Worm (Caenorhabditis elegans) whole organism, L1 larva: ENCODE data around the gene E01G6.2.
A peak's percentile ranks its signal among the peaks of the same experiment; 100 is the strongest.

ENCODE experiments used
- C04F5.9 ChIP-seq: sonication (generic microtip); optimal IDR thresholded peaks from 2 replicates; lab custom pipeline; 2016; ENCODE audit warnings: missing genetic modification characterization, missing compliant biosample characterization
- Y116A8C.19 ChIP-seq: sonication (generic microtip); optimal IDR thresholded peaks from 2 replicates; lab custom pipeline; 2016; ENCODE audit warnings: missing compliant biosample characterization, missing genetic modification characterization, borderline replicate concordance
- aha-1 ChIP-seq: fragments of 150-350 bp; optimal IDR thresholded peaks from 2 replicates; lab custom pipeline; 2014; ENCODE audit warnings: missing biosample characterization, missing genetic modification characterization
- alr-1 ChIP-seq: fragments of 200-800 bp; sonication (Bioruptor generic); optimal IDR thresholded peaks from 2 replicates; lab custom pipeline; 2018; ENCODE audit warnings: borderline replicate concordance, mild to moderate bottlenecking, missing genetic modification characterization, missing compliant biosample characterization
- ceh-63 ChIP-seq: fragments of 200-800 bp; sonication (Bioruptor generic); optimal IDR thresholded peaks from 2 replicates; lab custom pipeline; 2018; ENCODE audit warnings: mild to moderate bottlenecking, missing genetic modification characterization, missing compliant biosample characterization
- ceh-8 ChIP-seq: fragments of 200-800 bp; sonication (Bioruptor generic); optimal IDR thresholded peaks from 2 replicates; lab custom pipeline; 2018; ENCODE audit warnings: mild to moderate bottlenecking, missing genetic modification characterization, moderate library complexity, missing compliant biosample characterization
- ceh-82 ChIP-seq, 3 experiments: fragments of 150-350 bp in 1 of 3; sonication (generic microtip) in 2 of 3; optimal IDR thresholded peaks; 2 replicates each; lab custom pipeline; 2014 to 2017; ENCODE audit warnings: missing biosample characterization in 3 of 3, missing genetic modification characterization in 3 of 3
- dsc-1 ChIP-seq: sonication (generic microtip); optimal IDR thresholded peaks from 2 replicates; lab custom pipeline; 2016; ENCODE audit warnings: mild to moderate bottlenecking, missing genetic modification characterization, missing compliant biosample characterization
- efl-1 ChIP-seq, 4 experiments: fragments of 150-350 bp; optimal IDR thresholded peaks in 3 of 4; peaks in 1 of 4; 1 replicate in 1 of 4; 2 replicates in 3 of 4; lab custom pipeline; 2014; ENCODE audit warnings: missing biosample characterization in 2 of 4, missing genetic modification characterization in 2 of 4, missing genetic modification reagents in 2 of 4
- egl-13 ChIP-seq: sonication (generic microtip); optimal IDR thresholded peaks from 2 replicates; lab custom pipeline; 2016; ENCODE audit warnings: missing genotype, missing genetic modification reagents, missing genetic modification characterization, missing compliant biosample characterization
- egl-27 ChIP-seq, 2 experiments: fragments of 150-350 bp in 1 of 2; sonication (generic microtip); optimal IDR thresholded peaks; 3 replicates each; lab custom pipeline; 2017 to 2018; ENCODE audit warnings: missing biosample characterization in 2 of 2, missing genetic modification characterization in 2 of 2, missing genetic modification reagents in 2 of 2
- elt-3 ChIP-seq, 6 experiments: fragments of 150-350 bp in 1 of 6; sonication (generic microtip); optimal IDR thresholded peaks; 2 replicates each; lab custom pipeline; 2017 to 2018; ENCODE audit warnings: missing biosample characterization in 6 of 6, missing genetic modification characterization in 6 of 6, inconsistent platforms in 1 of 6
- fkh-4 ChIP-seq: sonication (generic microtip); optimal IDR thresholded peaks from 2 replicates; lab custom pipeline; 2016; ENCODE audit warnings: missing compliant biosample characterization, missing genetic modification characterization, borderline replicate concordance
- fkh-8 ChIP-seq: sonication (generic microtip); optimal IDR thresholded peaks from 2 replicates; lab custom pipeline; 2016; ENCODE audit warnings: mild to moderate bottlenecking, missing genetic modification characterization, missing compliant biosample characterization
- fos-1 ChIP-seq: fragments of 150-350 bp; optimal IDR thresholded peaks from 2 replicates; lab custom pipeline; 2014; ENCODE audit warnings: missing biosample characterization, missing genetic modification characterization
- hlh-17 ChIP-seq: fragments of 200-800 bp; sonication (Bioruptor generic); optimal IDR thresholded peaks from 2 replicates; lab custom pipeline; 2018; ENCODE audit warnings: missing genetic modification characterization, mild to moderate bottlenecking, missing compliant biosample characterization, moderate library complexity, borderline replicate concordance
- hlh-4 ChIP-seq: sonication (generic microtip); optimal IDR thresholded peaks from 2 replicates; lab custom pipeline; 2016; ENCODE audit warnings: mild to moderate bottlenecking, missing genetic modification characterization, missing compliant biosample characterization
- irx-1 ChIP-seq: sonication (generic microtip); optimal IDR thresholded peaks from 2 replicates; lab custom pipeline; 2016; ENCODE audit warnings: missing genetic modification characterization, missing compliant biosample characterization
- isw-1 ChIP-seq: fragments of 200-800 bp; sonication (Bioruptor generic); IDR thresholded peaks from 2 replicates; pipeline ENCODE4 v1.3.6; 2022; ENCODE audit warnings: missing genetic modification characterization, missing compliant biosample characterization
- lin-14 ChIP-seq: fragments of 200-800 bp; sonication (Bioruptor generic); optimal IDR thresholded peaks from 2 replicates; lab custom pipeline; 2018; ENCODE audit warnings: mild to moderate bottlenecking, missing genetic modification characterization, moderate library complexity, missing compliant biosample characterization
- lin-15B ChIP-seq: fragments of 150-350 bp; sonication (generic microtip); optimal IDR thresholded peaks from 3 replicates; lab custom pipeline; 2014; ENCODE audit warnings: missing biosample characterization, missing genetic modification characterization
- lir-3 ChIP-seq: sonication (generic microtip); optimal IDR thresholded peaks from 2 replicates; lab custom pipeline; 2016; ENCODE audit warnings: mild to moderate bottlenecking, missing genetic modification characterization, moderate library complexity, missing compliant biosample characterization; ENCODE audit not compliant: poor library complexity
- lsy-2 ChIP-seq, 2 experiments: fragments of 150-350 bp; optimal IDR thresholded peaks; 2 replicates each; lab custom pipeline; 2014; ENCODE audit warnings: missing biosample characterization in 2 of 2, missing genetic modification characterization in 2 of 2
- mab-9 ChIP-seq: fragments of 200-800 bp; sonication (Bioruptor generic); IDR thresholded peaks from 2 replicates; pipeline ENCODE4 v1.3.6; 2022; ENCODE audit warnings: missing genetic modification reagents, missing genetic modification characterization, missing compliant biosample characterization
- nhr-11 ChIP-seq: fragments of 150-350 bp; optimal IDR thresholded peaks from 2 replicates; lab custom pipeline; 2014; ENCODE audit warnings: missing biosample characterization, missing genetic modification characterization
- nhr-19 ChIP-seq: fragments of 200-800 bp; sonication (Bioruptor generic); conservative IDR thresholded peaks from 2 replicates; pipeline ENCODE4 v1.3.6; 2022; ENCODE audit warnings: missing genetic modification characterization, missing compliant biosample characterization
- nhr-28 ChIP-seq: fragments of 150-350 bp; optimal IDR thresholded peaks from 2 replicates; lab custom pipeline; 2014; ENCODE audit warnings: missing biosample characterization, missing genetic modification characterization
- nhr-71 ChIP-seq: sonication (generic microtip); optimal IDR thresholded peaks from 2 replicates; lab custom pipeline; 2016; ENCODE audit warnings: mild to moderate bottlenecking, missing genetic modification characterization, moderate library complexity, missing compliant biosample characterization
- nhr-77 ChIP-seq: fragments of 150-350 bp; optimal IDR thresholded peaks from 2 replicates; lab custom pipeline; 2014; ENCODE audit warnings: missing biosample characterization, missing genetic modification characterization
- nhr-84 ChIP-seq: sonication (generic microtip); optimal IDR thresholded peaks from 2 replicates; lab custom pipeline; 2017; ENCODE audit warnings: missing biosample characterization, missing genetic modification characterization
- nhr-85 ChIP-seq: sonication (generic microtip); peaks from one replicate; lab custom pipeline; 2016; ENCODE audit warnings: missing genetic modification characterization, inconsistent platforms, missing compliant biosample characterization
- nhr-90 ChIP-seq: sonication (generic microtip); optimal IDR thresholded peaks from 2 replicates; lab custom pipeline; 2016; ENCODE audit warnings: mild to moderate bottlenecking, missing genetic modification characterization, missing compliant biosample characterization; ENCODE audit not compliant: poor library complexity
- pag-3 ChIP-seq: sonication (generic microtip); optimal IDR thresholded peaks from 2 replicates; lab custom pipeline; 2017; ENCODE audit warnings: missing genetic modification characterization, mild to moderate bottlenecking, missing compliant biosample characterization, antibody characterized with exemption, borderline replicate concordance; ENCODE audit not compliant: insufficient read depth
- pax-3 ChIP-seq: fragments of 200-800 bp; sonication (Bioruptor generic); optimal IDR thresholded peaks from 2 replicates; lab custom pipeline; 2018; ENCODE audit warnings: mild to moderate bottlenecking, missing genetic modification characterization, moderate library complexity, missing compliant biosample characterization
- pqm-1 ChIP-seq: sonication (generic microtip); optimal IDR thresholded peaks from 3 replicates; lab custom pipeline; 2017; ENCODE audit warnings: missing biosample characterization, missing genetic modification characterization
- rnt-1 ChIP-seq: sonication (generic microtip); optimal IDR thresholded peaks from 2 replicates; lab custom pipeline; 2016; ENCODE audit warnings: mild to moderate bottlenecking, missing genetic modification characterization, moderate library complexity, missing compliant biosample characterization
- snpc-4 ChIP-seq: fragments of 150-350 bp; optimal IDR thresholded peaks from 2 replicates; lab custom pipeline; 2014; ENCODE audit warnings: missing biosample characterization, missing genetic modification characterization
- snu-23 ChIP-seq: sonication (generic microtip); optimal IDR thresholded peaks from 2 replicates; lab custom pipeline; 2016; ENCODE audit warnings: missing genetic modification characterization, missing compliant biosample characterization
- sox-4 ChIP-seq: sonication (generic microtip); optimal IDR thresholded peaks from 2 replicates; lab custom pipeline; 2016; ENCODE audit warnings: missing genetic modification characterization, missing compliant biosample characterization
- swsn-7 ChIP-seq: sonication (generic microtip); optimal IDR thresholded peaks from 2 replicates; lab custom pipeline; 2016; ENCODE audit warnings: missing genetic modification characterization, missing compliant biosample characterization
- unc-30 ChIP-seq: sonication (generic microtip); optimal IDR thresholded peaks from 2 replicates; lab custom pipeline; 2017; ENCODE audit warnings: missing biosample characterization, missing genetic modification characterization
- unc-62 ChIP-seq: fragments of 150-350 bp; optimal IDR thresholded peaks from 2 replicates; lab custom pipeline; 2014; ENCODE audit warnings: missing biosample characterization, missing genetic modification reagents, missing genetic modification characterization
- unc-86 ChIP-seq: sonication (generic microtip); optimal IDR thresholded peaks from 2 replicates; lab custom pipeline; 2016; ENCODE audit warnings: missing genetic modification characterization, missing compliant biosample characterization
- unc-98 ChIP-seq: fragments of 200-800 bp; sonication (Bioruptor generic); IDR thresholded peaks from 2 replicates; pipeline ENCODE4 v1.3.6; 2022; ENCODE audit warnings: missing genetic modification characterization, missing compliant biosample characterization
- zag-1 ChIP-seq: fragments of 150-350 bp; optimal IDR thresholded peaks from 2 replicates; lab custom pipeline; 2014; ENCODE audit warnings: missing biosample characterization, missing genetic modification characterization
- zip-4 ChIP-seq: fragments of 200-800 bp; sonication (Bioruptor generic); optimal IDR thresholded peaks from 2 replicates; lab custom pipeline; 2018; ENCODE audit warnings: mild to moderate bottlenecking, missing genetic modification characterization, moderate library complexity, missing compliant biosample characterization

Gene E01G6.2

DNA sequence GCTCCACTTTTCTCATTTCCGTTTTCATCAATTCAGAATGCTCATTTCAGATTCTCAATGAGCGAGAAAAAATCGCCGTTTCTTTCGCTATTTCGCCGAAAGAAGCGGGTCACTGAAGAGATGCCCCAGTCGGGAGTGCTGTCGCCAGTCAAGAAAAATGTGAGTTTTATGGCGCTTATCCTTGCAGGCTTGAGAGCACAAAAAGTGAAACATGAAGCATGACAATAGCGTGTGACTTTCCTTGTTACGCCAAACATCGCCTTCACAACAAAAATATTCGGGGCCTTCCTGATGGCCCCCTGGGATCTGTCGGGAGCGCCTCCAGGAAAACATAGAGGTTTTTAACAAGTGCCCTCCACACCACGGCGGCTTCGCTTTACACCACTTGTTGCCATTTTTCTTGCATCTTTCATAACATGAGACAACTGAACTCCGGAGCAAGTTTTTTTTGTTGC is at the start of gene E01G6.2:
E01G6.2 (plus strand) TSS at position 51 of the 455 bp plus-strand sequence.
- TF ChIP-seq unc-30 (tag; lab: Kevin White, UChicago) (no peak), pqm-1 (tag; lab: Kevin White, UChicago) (no peak), ceh-82 (tag; optimal IDR thresholded peaks at IDR 0.05; lab: Kevin White, UChicago) (no peak), elt-3 (tag; optimal IDR thresholded peaks at IDR 0.05; lab: Kevin White, UChicago) (no peak), efl-1 (optimal IDR thresholded peaks at IDR 0.05; lab: Kevin White, UChicago) (no peak), efl-1 (GFP tag; optimal IDR thresholded peaks at IDR 0.05 in 1 of 2; lab: Kevin White, UChicago) (no peak), mab-9 (0 out of 2 replicates have a peak, but pooled peaks have one; percentile 43), snu-23 (GFP tag; lab: Kevin White, UChicago) (no peak), unc-86 (tag; lab: Kevin White, UChicago) (no peak), egl-27 (tag; optimal IDR thresholded peaks at IDR 0.05; lab: Kevin White, UChicago) (no peak), unc-98 (GFP tag; lab: Robert Waterston, UW) (no peak), lin-14 (GFP tag; lab: Kevin White, UChicago) (peak; percentile 65)

DNA sequence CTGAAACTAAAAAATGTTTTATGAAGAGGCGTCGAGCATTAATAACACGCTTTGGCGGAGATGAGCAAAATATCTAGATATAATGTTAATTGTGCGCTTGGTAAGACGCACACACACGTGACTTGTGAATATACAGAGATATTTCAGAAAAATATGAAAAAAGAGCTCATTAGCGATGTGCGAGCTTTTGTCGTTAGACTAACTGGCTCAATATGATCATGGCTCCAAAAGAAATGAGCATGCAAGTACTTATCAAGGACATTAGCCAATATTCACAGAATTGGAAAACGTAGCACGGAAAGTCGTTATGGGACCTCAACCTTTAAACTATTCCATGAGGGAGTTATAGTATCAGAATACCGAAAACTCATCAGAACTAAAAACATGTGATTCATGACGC is 49.4 kb upstream of the E01G6.2 start:
- TF ChIP-seq lin-15B (tag; lab: Kevin White, UChicago) (no peak), nhr-77 (tag; lab: Kevin White, UChicago) (no peak), pag-3 (tag; lab: Kevin White, UChicago) (no peak), lin-14 (GFP tag; lab: Kevin White, UChicago) (peak; percentile 58), irx-1 (tag; lab: Kevin White, UChicago) (no peak), nhr-71 (tag; lab: Kevin White, UChicago) (peak; percentile 34), aha-1 (tag; lab: Kevin White, UChicago) (no peak), fkh-8 (tag; lab: Kevin White, UChicago) (peak; percentile 74), nhr-11 (peak; percentile 26), lsy-2 (tag; optimal IDR thresholded peaks at IDR 0.05; lab: Kevin White, UChicago) (no peak), egl-13 (peak; percentile 25), dsc-1 (peak; percentile 82), lir-3 (tag; lab: Kevin White, UChicago) (no peak), swsn-7 (tag; lab: Kevin White, UChicago) (peak; percentile 5), zip-4 (peak; percentile 10), elt-3 (tag; optimal IDR thresholded peaks at IDR 0.05; lab: Kevin White, UChicago) (no peak), Y116A8C.19 (tag; lab: Kevin White, UChicago) (no peak), ceh-8 (GFP tag; lab: Kevin White, UChicago) (peak; percentile 11), alr-1 (tag; lab: Kevin White, UChicago) (no peak)

DNA sequence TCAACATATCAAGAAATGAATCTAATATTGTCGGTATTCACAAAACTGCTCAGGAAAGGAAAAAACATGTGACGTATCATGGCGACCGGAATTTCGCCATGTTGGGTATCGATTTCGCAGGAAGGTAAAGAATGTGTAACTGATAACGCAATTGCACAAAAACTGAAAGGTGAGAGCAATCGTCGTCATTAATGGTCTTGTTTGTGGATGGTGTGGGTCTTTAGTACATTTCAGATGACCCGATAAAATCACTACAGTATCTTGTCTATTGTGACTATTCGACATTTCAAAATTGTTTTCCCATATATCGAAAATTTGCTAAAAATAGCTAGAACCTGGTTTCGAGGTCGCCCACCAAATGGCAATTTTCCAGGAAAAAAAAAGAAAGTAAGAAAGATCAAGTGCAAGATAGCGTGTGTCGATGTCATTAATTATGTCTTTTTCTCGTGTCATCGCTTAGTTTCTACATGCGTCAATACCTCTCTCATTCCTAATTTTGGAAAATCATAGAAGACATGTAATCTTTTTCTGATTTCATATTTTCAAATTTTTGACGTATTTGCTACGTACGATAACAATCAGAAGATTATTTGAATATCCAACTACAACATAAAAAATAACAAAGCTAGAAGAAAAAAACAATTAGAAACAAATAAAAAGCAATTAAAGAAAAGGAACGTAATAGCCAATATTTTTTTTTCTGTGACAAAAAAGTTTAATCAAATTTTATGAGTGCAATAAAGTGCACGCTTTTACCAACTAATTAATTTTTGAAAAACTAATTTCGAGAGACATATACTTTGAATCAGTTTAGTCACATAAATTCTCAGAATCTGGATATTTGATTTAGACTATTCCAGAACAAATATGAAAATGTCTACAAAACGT is 46.1 kb upstream of the E01G6.2 start:
- TF ChIP-seq hlh-17 (GFP tag; lab: Kevin White, UChicago) = no peak
- TF ChIP-seq zag-1 = no peak
- no peak for TF ChIP-seq snpc-4 (tag; lab: Kevin White, UChicago)
- no peak for TF ChIP-seq isw-1 (GFP tag; lab: Robert Waterston, UW)
- TF ChIP-seq swsn-7 (tag; lab: Kevin White, UChicago) = no peak
- no peak for TF ChIP-seq fkh-4 (tag; lab: Kevin White, UChicago)
- TF ChIP-seq ceh-63 = peak; percentile 71
- TF ChIP-seq hlh-4 (tag; lab: Kevin White, UChicago) = no peak
- TF ChIP-seq nhr-19 (GFP tag; lab: Robert Waterston, UW) = no peak
- TF ChIP-seq sox-4 = no peak
- TF ChIP-seq lsy-2 (tag; optimal IDR thresholded peaks at IDR 0.05; lab: Kevin White, UChicago) = peak in 1 of 2 experiments; percentile 22
- no peak for TF ChIP-seq pax-3 (tag; lab: Kevin White, UChicago)
- TF ChIP-seq nhr-84 (tag; lab: Kevin White, UChicago) = no peak
- peak; percentile 79 for TF ChIP-seq nhr-85 (tag; lab: Kevin White, UChicago)
- peak; percentile 22 for TF ChIP-seq irx-1 (tag; lab: Kevin White, UChicago)
- no peak for TF ChIP-seq unc-62
- no peak for TF ChIP-seq fos-1
- TF ChIP-seq nhr-28 (tag; lab: Kevin White, UChicago) = no peak
- TF ChIP-seq C04F5.9 (tag; lab: Kevin White, UChicago) = no peak
- TF ChIP-seq nhr-90 (tag; lab: Kevin White, UChicago) = no peak
- no peak for TF ChIP-seq rnt-1 (tag; lab: Kevin White, UChicago)
- peak; percentile 28 for TF ChIP-seq unc-86 (tag; lab: Kevin White, UChicago)
